Worm (Caenorhabditis elegans) whole organism, L4/young adult: ENCODE results near the gene npr-16.

ENCODE experiments used
- W03F9.2 ChIP-seq: fragments of 150-350 bp; optimal IDR thresholded peaks from 2 replicates; lab custom pipeline; 2014; ENCODE audit warnings: missing biosample characterization, missing genetic modification characterization
- dao-5 ChIP-seq: sonication (generic microtip); optimal IDR thresholded peaks from 2 replicates; lab custom pipeline; 2016; ENCODE audit warnings: missing genotype, missing genetic modification characterization, moderate library complexity, missing compliant biosample characterization
- him-1 ChIP-seq: sonication (generic microtip); optimal IDR thresholded peaks from 2 replicates; lab custom pipeline; 2016; ENCODE audit warnings: missing genotype, missing genetic modification reagents, missing genetic modification characterization, missing compliant biosample characterization

ce11 chrX:3518494-3518893, at the start of gene npr-16:
- no peak for TF ChIP-seq him-1 (tag; lab: Kevin White, UChicago)
- TF ChIP-seq W03F9.2 (tag; lab: Kevin White, UChicago) = no peak
- TF ChIP-seq dao-5 = no peak
